Worm (Caenorhabditis elegans) whole organism, L1 larva: ENCODE data around the gene nhr-26.

Source experiments
- aly-2 ChIP-seq: fragments of 150-350 bp; optimal IDR thresholded peaks from 2 replicates; lab custom pipeline; 2014; ENCODE audit warnings: missing biosample characterization, missing genetic modification characterization
- ama-1 ChIP-seq: fragments of 150-350 bp; optimal IDR thresholded peaks from 2 replicates; lab custom pipeline; 2014
- ceh-82 ChIP-seq, 3 experiments: fragments of 150-350 bp in 1 of 3; sonication (generic microtip) in 2 of 3; optimal IDR thresholded peaks; 2 replicates each; lab custom pipeline; 2014 to 2017; ENCODE audit warnings: missing biosample characterization in 3 of 3, missing genetic modification characterization in 3 of 3
- nhr-28 ChIP-seq: fragments of 150-350 bp; optimal IDR thresholded peaks from 2 replicates; lab custom pipeline; 2014; ENCODE audit warnings: missing biosample characterization, missing genetic modification characterization
- skn-1 ChIP-seq: fragments of 150-350 bp; optimal IDR thresholded peaks from 2 replicates; lab custom pipeline; 2014; ENCODE audit warnings: missing biosample characterization, missing genetic modification characterization
- unc-62 ChIP-seq: fragments of 150-350 bp; optimal IDR thresholded peaks from 2 replicates; lab custom pipeline; 2014; ENCODE audit warnings: missing biosample characterization, missing genetic modification reagents, missing genetic modification characterization

DNA sequence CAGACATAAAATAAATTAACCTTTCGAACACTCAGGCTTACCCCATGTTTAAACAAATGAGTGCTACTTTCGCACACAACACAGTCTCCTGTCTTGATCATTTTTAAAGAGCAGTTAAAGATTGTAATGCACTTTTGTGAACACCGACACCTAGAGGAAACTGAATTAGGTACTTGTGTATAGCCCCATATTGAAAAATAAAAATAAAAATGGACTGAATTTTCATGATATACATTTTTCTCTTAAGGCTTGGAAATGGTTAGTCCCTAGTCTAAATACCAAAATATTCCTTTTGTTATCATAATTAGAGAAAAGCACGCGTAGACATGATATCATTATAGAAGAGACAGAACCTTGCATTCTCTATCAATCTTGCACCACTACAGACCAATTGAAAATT lies 1.7 kb upstream of the nhr-26 start, which contains the start of gene nhr-214:
- TF ChIP-seq ama-1 (lab: Kevin White, UChicago), result no peak
- TF ChIP-seq ceh-82 (tag; optimal IDR thresholded peaks at IDR 0.05; lab: Kevin White, UChicago), result no peak
- no peak for TF ChIP-seq skn-1 (tag; lab: Kevin White, UChicago)
- no peak for TF ChIP-seq aly-2 (tag; lab: Kevin White, UChicago)
- no peak for TF ChIP-seq nhr-28 (tag; lab: Kevin White, UChicago)
- TF ChIP-seq unc-62 (GFP tag; lab: Kevin White, UChicago), result no peak
